Worm (Caenorhabditis elegans) whole organism, L1 larva: ENCODE results near the gene ssr-2.

Experiments used
- C04F5.9 ChIP-seq: sonication (generic microtip); optimal IDR thresholded peaks from 2 replicates; lab custom pipeline; 2016; ENCODE audit warnings: missing genetic modification characterization, missing compliant biosample characterization
- C34B4.2 ChIP-seq: sonication (generic microtip); optimal IDR thresholded peaks from 2 replicates; lab custom pipeline; 2017; ENCODE audit warnings: mild to moderate bottlenecking, missing genetic modification characterization, missing compliant biosample characterization
- aly-2 ChIP-seq: fragments of 150-350 bp; optimal IDR thresholded peaks from 2 replicates; lab custom pipeline; 2014; ENCODE audit warnings: missing biosample characterization, missing genetic modification characterization
- blmp-1 ChIP-seq: fragments of 150-350 bp; optimal IDR thresholded peaks from 2 replicates; lab custom pipeline; 2014; ENCODE audit warnings: missing biosample characterization, missing genetic modification characterization
- ceh-63 ChIP-seq: fragments of 200-800 bp; sonication (Bioruptor generic); optimal IDR thresholded peaks from 2 replicates; lab custom pipeline; 2018; ENCODE audit warnings: mild to moderate bottlenecking, missing genetic modification characterization, missing compliant biosample characterization
- ceh-82 ChIP-seq, 3 experiments: fragments of 150-350 bp in 1 of 3; sonication (generic microtip) in 2 of 3; optimal IDR thresholded peaks; 2 replicates each; lab custom pipeline; 2014 to 2017; ENCODE audit warnings: missing biosample characterization in 3 of 3, missing genetic modification characterization in 3 of 3
- dpl-1 ChIP-seq, 3 experiments: fragments of 150-350 bp in 2 of 3; sonication (generic microtip) in 1 of 3; optimal IDR thresholded peaks; 2 replicates each; lab custom pipeline; 2014 to 2017; ENCODE audit warnings: missing biosample characterization in 3 of 3, missing genetic modification characterization in 3 of 3, missing genetic modification reagents in 3 of 3
- efl-1 ChIP-seq, 4 experiments: fragments of 150-350 bp; optimal IDR thresholded peaks in 3 of 4; peaks in 1 of 4; 1 replicate in 1 of 4; 2 replicates in 3 of 4; lab custom pipeline; 2014; ENCODE audit warnings: missing biosample characterization in 2 of 4, missing genetic modification characterization in 2 of 4, missing genetic modification reagents in 2 of 4
- egl-27 ChIP-seq, 2 experiments: fragments of 150-350 bp in 1 of 2; sonication (generic microtip); optimal IDR thresholded peaks; 3 replicates each; lab custom pipeline; 2017 to 2018; ENCODE audit warnings: missing biosample characterization in 2 of 2, missing genetic modification characterization in 2 of 2, missing genetic modification reagents in 2 of 2
- elt-3 ChIP-seq, 6 experiments: fragments of 150-350 bp in 1 of 6; sonication (generic microtip); optimal IDR thresholded peaks; 2 replicates each; lab custom pipeline; 2017 to 2018; ENCODE audit warnings: missing biosample characterization in 6 of 6, missing genetic modification characterization in 6 of 6, inconsistent platforms in 1 of 6
- fkh-4 ChIP-seq: sonication (generic microtip); optimal IDR thresholded peaks from 2 replicates; lab custom pipeline; 2016; ENCODE audit warnings: missing compliant biosample characterization, missing genetic modification characterization, borderline replicate concordance
- fkh-8 ChIP-seq: sonication (generic microtip); optimal IDR thresholded peaks from 2 replicates; lab custom pipeline; 2016; ENCODE audit warnings: mild to moderate bottlenecking, missing genetic modification characterization, missing compliant biosample characterization
- hlh-17 ChIP-seq: fragments of 200-800 bp; sonication (Bioruptor generic); optimal IDR thresholded peaks from 2 replicates; lab custom pipeline; 2018; ENCODE audit warnings: missing genetic modification characterization, mild to moderate bottlenecking, missing compliant biosample characterization, moderate library complexity, borderline replicate concordance
- hpl-2 ChIP-seq: fragments of 150-350 bp; optimal IDR thresholded peaks from 2 replicates; lab custom pipeline; 2014; ENCODE audit warnings: missing biosample characterization, missing genetic modification reagents, missing genetic modification characterization
- isw-1 ChIP-seq: fragments of 200-800 bp; sonication (Bioruptor generic); IDR thresholded peaks from 2 replicates; pipeline ENCODE4 v1.3.6; 2022; ENCODE audit warnings: missing genetic modification characterization, missing compliant biosample characterization
- lin-14 ChIP-seq: fragments of 200-800 bp; sonication (Bioruptor generic); optimal IDR thresholded peaks from 2 replicates; lab custom pipeline; 2018; ENCODE audit warnings: mild to moderate bottlenecking, missing genetic modification characterization, moderate library complexity, missing compliant biosample characterization
- lin-35 ChIP-seq, 2 experiments: fragments of 150-350 bp; optimal IDR thresholded peaks; 2 replicates each; lab custom pipeline; 2014; ENCODE audit warnings: missing biosample characterization in 2 of 2, missing genetic modification characterization in 2 of 2, missing genetic modification reagents in 2 of 2
- lsy-2 ChIP-seq, 2 experiments: fragments of 150-350 bp; optimal IDR thresholded peaks; 2 replicates each; lab custom pipeline; 2014; ENCODE audit warnings: missing biosample characterization in 2 of 2, missing genetic modification characterization in 2 of 2
- mdl-1 ChIP-seq, 2 experiments: fragments of 150-350 bp; optimal IDR thresholded peaks; 2 replicates each; lab custom pipeline; 2014 to 2017; ENCODE audit warnings: missing biosample characterization in 2 of 2, missing genetic modification characterization in 2 of 2, inconsistent platforms in 1 of 2
- mef-2 ChIP-seq: fragments of 150-350 bp; optimal IDR thresholded peaks from 2 replicates; lab custom pipeline; 2014; ENCODE audit warnings: missing biosample characterization, missing genetic modification characterization
- mep-1 ChIP-seq: fragments of 150-350 bp; optimal IDR thresholded peaks from 2 replicates; lab custom pipeline; 2014; ENCODE audit warnings: missing biosample characterization, missing genetic modification characterization
- nhr-19 ChIP-seq: fragments of 200-800 bp; sonication (Bioruptor generic); conservative IDR thresholded peaks from 2 replicates; pipeline ENCODE4 v1.3.6; 2022; ENCODE audit warnings: missing genetic modification characterization, missing compliant biosample characterization
- nhr-20 ChIP-seq: sonication (generic microtip); optimal IDR thresholded peaks from 2 replicates; lab custom pipeline; 2016; ENCODE audit warnings: mild to moderate bottlenecking, missing genetic modification characterization, missing compliant biosample characterization
- nhr-237 ChIP-seq: fragments of 150-350 bp; optimal IDR thresholded peaks from 2 replicates; lab custom pipeline; 2014; ENCODE audit warnings: missing biosample characterization, missing genetic modification characterization
- nhr-71 ChIP-seq: sonication (generic microtip); optimal IDR thresholded peaks from 2 replicates; lab custom pipeline; 2016; ENCODE audit warnings: mild to moderate bottlenecking, missing genetic modification characterization, moderate library complexity, missing compliant biosample characterization
- nhr-76 ChIP-seq: sonication (generic microtip); optimal IDR thresholded peaks from 2 replicates; lab custom pipeline; 2017; ENCODE audit warnings: missing biosample characterization, missing genetic modification characterization
- nhr-77 ChIP-seq: fragments of 150-350 bp; optimal IDR thresholded peaks from 2 replicates; lab custom pipeline; 2014; ENCODE audit warnings: missing biosample characterization, missing genetic modification characterization
- nhr-84 ChIP-seq: sonication (generic microtip); optimal IDR thresholded peaks from 2 replicates; lab custom pipeline; 2017; ENCODE audit warnings: missing biosample characterization, missing genetic modification characterization
- nhr-85 ChIP-seq: sonication (generic microtip); peaks from one replicate; lab custom pipeline; 2016; ENCODE audit warnings: missing genetic modification characterization, inconsistent platforms, missing compliant biosample characterization
- nhr-90 ChIP-seq: sonication (generic microtip); optimal IDR thresholded peaks from 2 replicates; lab custom pipeline; 2016; ENCODE audit warnings: mild to moderate bottlenecking, missing genetic modification characterization, missing compliant biosample characterization; ENCODE audit not compliant: poor library complexity
- pqm-1 ChIP-seq: sonication (generic microtip); optimal IDR thresholded peaks from 3 replicates; lab custom pipeline; 2017; ENCODE audit warnings: missing biosample characterization, missing genetic modification characterization
- rnt-1 ChIP-seq: sonication (generic microtip); optimal IDR thresholded peaks from 2 replicates; lab custom pipeline; 2016; ENCODE audit warnings: mild to moderate bottlenecking, missing genetic modification characterization, moderate library complexity, missing compliant biosample characterization
- snu-23 ChIP-seq: sonication (generic microtip); optimal IDR thresholded peaks from 2 replicates; lab custom pipeline; 2016; ENCODE audit warnings: missing genetic modification characterization, missing compliant biosample characterization
- sox-4 ChIP-seq: sonication (generic microtip); optimal IDR thresholded peaks from 2 replicates; lab custom pipeline; 2016; ENCODE audit warnings: missing genetic modification characterization, missing compliant biosample characterization
- tbx-2 ChIP-seq: sonication (generic microtip); optimal IDR thresholded peaks from 2 replicates; lab custom pipeline; 2016; ENCODE audit warnings: missing genetic modification characterization, missing compliant biosample characterization
- unc-30 ChIP-seq: sonication (generic microtip); optimal IDR thresholded peaks from 2 replicates; lab custom pipeline; 2017; ENCODE audit warnings: missing biosample characterization, missing genetic modification characterization
- unc-62 ChIP-seq: fragments of 150-350 bp; optimal IDR thresholded peaks from 2 replicates; lab custom pipeline; 2014; ENCODE audit warnings: missing biosample characterization, missing genetic modification reagents, missing genetic modification characterization
- unc-98 ChIP-seq: fragments of 200-800 bp; sonication (Bioruptor generic); IDR thresholded peaks from 2 replicates; pipeline ENCODE4 v1.3.6; 2022; ENCODE audit warnings: missing genetic modification characterization, missing compliant biosample characterization
- zip-4 ChIP-seq: fragments of 200-800 bp; sonication (Bioruptor generic); optimal IDR thresholded peaks from 2 replicates; lab custom pipeline; 2018; ENCODE audit warnings: mild to moderate bottlenecking, missing genetic modification characterization, moderate library complexity, missing compliant biosample characterization
- ztf-4 ChIP-seq: fragments of 150-350 bp; optimal IDR thresholded peaks from 2 replicates; lab custom pipeline; 2014; ENCODE audit warnings: missing biosample characterization, missing genetic modification characterization

The ssr-2 gene

DNA sequence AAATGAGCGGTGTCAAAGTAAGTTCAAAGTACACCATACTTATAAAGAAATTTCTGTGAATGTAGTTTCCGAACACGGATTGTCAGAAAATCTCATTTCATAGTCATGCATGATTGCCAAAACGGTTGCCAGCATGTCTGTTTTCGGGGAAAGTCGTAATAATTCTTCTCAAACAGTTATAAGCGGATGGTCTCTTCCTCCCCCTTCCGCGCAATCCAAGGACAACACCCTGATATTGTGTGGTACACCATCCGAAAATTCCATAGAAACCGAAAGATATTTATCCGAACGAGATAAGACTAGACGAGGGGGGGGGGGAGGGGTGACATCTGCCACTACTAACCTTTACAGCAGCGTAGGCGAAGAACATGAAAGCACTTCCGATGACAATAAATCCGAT, 47.0 kb upstream of the ssr-2 start:
- TF ChIP-seq lin-14 (GFP tag; lab: Kevin White, UChicago) (no peak), blmp-1 (peak; percentile 85)

DNA sequence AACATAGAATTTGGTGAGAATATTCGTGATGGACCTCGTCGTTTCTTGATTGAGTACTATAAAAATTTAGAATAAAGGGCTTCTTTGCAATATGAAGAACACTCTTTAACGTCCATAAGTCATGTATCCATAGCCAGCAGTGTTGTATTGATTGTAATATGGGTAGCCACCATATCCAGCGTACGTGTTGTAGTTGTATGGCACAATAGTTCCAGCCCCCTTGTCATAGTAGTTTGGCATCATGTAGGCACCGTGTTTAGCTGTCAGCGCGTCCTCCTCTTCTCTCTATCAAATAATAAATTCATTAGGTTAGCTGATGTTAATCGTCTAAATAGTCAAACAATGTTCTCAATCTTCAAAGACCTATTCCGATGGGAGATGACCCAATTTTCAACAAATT, 45.7 kb upstream of the ssr-2 start:
- TF ChIP-seq zip-4 (no peak), tbx-2 (tag; lab: Kevin White, UChicago) (no peak), lsy-2 (tag; optimal IDR thresholded peaks at IDR 0.05; lab: Kevin White, UChicago) (no peak), hpl-2 (GFP tag; lab: Kevin White, UChicago) (no peak), isw-1 (no peak), fkh-8 (tag; lab: Kevin White, UChicago) (no peak), unc-62 (GFP tag; lab: Kevin White, UChicago) (no peak), nhr-90 (no peak), ztf-4 (tag; lab: Kevin White, UChicago) (no peak), rnt-1 (tag; lab: Kevin White, UChicago) (no peak), aly-2 (tag; lab: Kevin White, UChicago) (no peak), nhr-76 (no peak), mep-1 (no peak), fkh-4 (tag; lab: Kevin White, UChicago) (no peak), nhr-84 (tag; lab: Kevin White, UChicago) (no peak), sox-4 (no peak), mef-2 (tag; lab: Kevin White, UChicago) (no peak), egl-27 (tag; optimal IDR thresholded peaks at IDR 0.05; lab: Kevin White, UChicago) (no peak), dpl-1 (GFP tag; optimal IDR thresholded peaks at IDR 0.05; lab: Kevin White, UChicago) (no peak), C34B4.2 (tag; lab: Kevin White, UChicago) (no peak)
- TF ChIP-seq, all 84 proteins: peak for 0

DNA sequence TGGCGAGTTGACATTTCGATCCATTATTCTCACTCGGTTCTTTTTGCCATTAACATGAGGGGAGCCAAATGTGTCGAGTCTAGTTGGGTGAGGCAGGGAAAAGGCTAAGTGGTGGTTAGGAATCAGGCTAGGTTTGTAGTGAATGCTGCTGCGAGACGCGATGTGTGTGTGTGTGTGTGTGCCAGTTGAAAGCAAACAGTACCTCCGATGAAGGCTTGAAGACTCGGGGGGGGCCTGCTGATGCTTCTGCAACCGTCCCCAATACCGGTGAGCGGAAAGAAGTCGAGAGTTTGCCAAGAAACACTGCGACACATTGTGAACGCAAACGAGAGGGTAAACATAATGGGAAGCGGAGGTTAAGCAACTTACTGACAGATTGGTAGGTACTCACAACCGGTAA, 43.5 kb upstream of the ssr-2 start, which contains the start of gene F53B3.3:
TSS of gene F53B3.3 (minus strand) at position 101 of the 400 bp plus-strand sequence.
- TF ChIP-seq nhr-77 = peak; percentile 6
- no peak for TF ChIP-seq efl-1 (optimal IDR thresholded peaks at IDR 0.05; lab: Kevin White, UChicago)
- TF ChIP-seq efl-1 (GFP tag; optimal IDR thresholded peaks at IDR 0.05 in 1 of 2; lab: Kevin White, UChicago) = peak in 1 of 2 experiments; percentile 55
- TF ChIP-seq unc-98 (GFP tag; lab: Robert Waterston, UW) = no peak
- TF ChIP-seq hlh-17 (GFP tag; lab: Kevin White, UChicago) = peak; percentile 18

DNA sequence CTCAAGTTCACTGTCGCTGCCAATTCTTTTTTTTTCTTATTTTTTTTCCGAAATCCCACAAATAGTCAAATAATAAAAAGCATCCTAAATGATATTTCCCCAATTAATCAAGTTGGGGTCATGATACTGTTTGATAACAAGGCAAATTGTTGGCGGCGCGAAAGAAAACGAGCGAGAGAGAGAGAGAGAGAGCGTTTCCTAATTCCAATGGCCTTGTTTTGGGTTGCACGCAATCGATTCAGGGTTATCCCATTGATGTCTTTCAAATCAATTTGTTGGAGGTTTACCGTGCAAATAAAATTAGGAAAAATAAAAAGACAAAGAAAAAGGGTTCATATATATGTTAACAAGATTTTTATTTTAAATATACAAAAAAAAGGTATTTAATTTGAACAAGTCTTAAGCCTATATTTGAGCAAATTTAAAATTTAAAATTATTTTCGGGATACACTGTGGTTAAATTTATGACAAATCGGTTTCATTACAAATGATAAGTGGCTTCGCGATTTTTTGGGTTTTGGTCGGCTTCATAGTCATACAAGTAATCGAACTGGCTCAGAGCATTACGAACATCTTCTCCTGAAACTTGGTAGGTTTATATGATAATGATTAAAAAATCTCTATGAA, 38.2 kb upstream of the ssr-2 start:
- TF ChIP-seq unc-30 (tag; lab: Kevin White, UChicago) (no peak), C04F5.9 (tag; lab: Kevin White, UChicago) (no peak), elt-3 (tag; optimal IDR thresholded peaks at IDR 0.05; lab: Kevin White, UChicago) (peak in 1 of 6 experiments; percentile 69), mdl-1 (tag; optimal IDR thresholded peaks at IDR 0.05; lab: Kevin White, UChicago) (no peak), pqm-1 (tag; lab: Kevin White, UChicago) (no peak), unc-98 (GFP tag; lab: Robert Waterston, UW) (no peak), ceh-82 (tag; optimal IDR thresholded peaks at IDR 0.05; lab: Kevin White, UChicago) (no peak), blmp-1 (peak; percentile 60), nhr-71 (tag; lab: Kevin White, UChicago) (peak; percentile 29), nhr-85 (tag; lab: Kevin White, UChicago) (peak; percentile 85), nhr-20 (tag; lab: Kevin White, UChicago) (peak; percentile 29), snu-23 (GFP tag; lab: Kevin White, UChicago) (peak; percentile 48), lin-35 (GFP tag; optimal IDR thresholded peaks at IDR 0.05; lab: Kevin White, UChicago) (peak in 1 of 2 experiments; percentile 8), nhr-90 (peak; percentile 23), nhr-237 (no peak), ztf-4 (tag; lab: Kevin White, UChicago) (peak; percentile 38), zip-4 (no peak), ceh-63 (GFP tag; lab: Kevin White, UChicago) (no peak), mep-1 (peak; percentile 32), lsy-2 (tag; optimal IDR thresholded peaks at IDR 0.05; lab: Kevin White, UChicago) (peak in 1 of 2 experiments; percentile 4), nhr-19 (peak; percentile 13)
- TF ChIP-seq, all 84 proteins: peak for 12
